Worm (Caenorhabditis elegans) whole organism, young adult: ENCODE data around the gene H38K22.6.

Experiments used
- B0336.3 ChIP-seq: fragments of 200-800 bp; sonication (Bioruptor generic); IDR thresholded peaks from 2 replicates; pipeline ENCODE4 v1.3.6; 2022; ENCODE audit warnings: missing genetic modification characterization, missing compliant biosample characterization
- C06A6.2 ChIP-seq: fragments of 200-800 bp; sonication (Bioruptor generic); conservative IDR thresholded peaks from 2 replicates; pipeline ENCODE4 v1.3.6; 2022; ENCODE audit warnings: missing genetic modification characterization, missing compliant biosample characterization
- C17E4.6 ChIP-seq: fragments of 200-800 bp; sonication (Bioruptor generic); IDR thresholded peaks from 2 replicates; pipeline ENCODE4 v1.3.6; 2022; ENCODE audit warnings: missing genetic modification reagents, missing genetic modification characterization, missing compliant biosample characterization
- D2030.7 ChIP-seq: fragments of 200-800 bp; sonication (Bioruptor generic); IDR thresholded peaks from 2 replicates; pipeline ENCODE4 v1.3.6; 2022; ENCODE audit warnings: missing genetic modification reagents, missing genetic modification characterization, missing compliant biosample characterization
- F23B12.7 ChIP-seq: sonication (generic microtip); optimal IDR thresholded peaks from 2 replicates; lab custom pipeline; 2017; ENCODE audit warnings: missing genetic modification characterization, mild to moderate bottlenecking, missing compliant biosample characterization, antibody characterized with exemption, moderate library complexity; ENCODE audit not compliant: insufficient read depth
- F49E8.2 ChIP-seq: sonication (generic microtip); optimal IDR thresholded peaks from 3 replicates; lab custom pipeline; 2017; ENCODE audit warnings: missing genetic modification characterization, mild to moderate bottlenecking, missing compliant biosample characterization, antibody characterized with exemption, moderate library complexity; ENCODE audit not compliant: insufficient read depth
- F57C9.4 ChIP-seq: sonication (generic microtip); optimal IDR thresholded peaks from 2 replicates; lab custom pipeline; 2017; ENCODE audit warnings: mild to moderate bottlenecking, missing genetic modification characterization, missing compliant biosample characterization
- K11D2.4 ChIP-seq: fragments of 200-800 bp; sonication (Bioruptor generic); IDR thresholded peaks from 2 replicates; pipeline ENCODE4 v1.3.6; 2022; ENCODE audit warnings: missing genetic modification reagents, missing genetic modification characterization, missing compliant biosample characterization
- K12H6.12 ChIP-seq: fragments of 200-800 bp; sonication (Bioruptor generic); optimal IDR thresholded peaks from 2 replicates; lab custom pipeline; 2018; ENCODE audit warnings: mild to moderate bottlenecking, missing genetic modification characterization, missing compliant biosample characterization
- Y53F4B.3 ChIP-seq: fragments of 200-800 bp; sonication (Bioruptor generic); IDR thresholded peaks from 2 replicates; pipeline ENCODE4 v1.3.6; 2022; ENCODE audit warnings: missing genetic modification reagents, missing genetic modification characterization, missing compliant biosample characterization
- Y53G8AR.9 ChIP-seq: fragments of 200-800 bp; sonication (Bioruptor generic); conservative IDR thresholded peaks from 2 replicates; pipeline ENCODE4 v1.3.6; 2022; ENCODE audit warnings: missing genetic modification reagents, missing genetic modification characterization, missing compliant biosample characterization
- Y56A3A.18 ChIP-seq: fragments of 200-800 bp; sonication (Bioruptor generic); IDR thresholded peaks from 2 replicates; pipeline ENCODE4 v1.3.6; 2022; ENCODE audit warnings: missing genetic modification reagents, missing genetic modification characterization, missing compliant biosample characterization
- Y67H2A.10 ChIP-seq: fragments of 200-800 bp; sonication (Bioruptor generic); conservative IDR thresholded peaks from 2 replicates; pipeline ENCODE4 v1.3.6; 2022; ENCODE audit warnings: missing genetic modification reagents, missing genetic modification characterization, missing compliant biosample characterization
- Y79H2A.3 ChIP-seq: fragments of 200-800 bp; sonication (Bioruptor generic); conservative IDR thresholded peaks from 2 replicates; pipeline ENCODE4 v1.3.6; 2022; ENCODE audit warnings: missing genetic modification reagents, missing genetic modification characterization, missing compliant biosample characterization
- akir-1 ChIP-seq: fragments of 200-800 bp; sonication (Bioruptor generic); optimal IDR thresholded peaks from 2 replicates; lab custom pipeline; 2018; ENCODE audit warnings: mild to moderate bottlenecking, missing genetic modification characterization, moderate library complexity, missing compliant biosample characterization
- ama-1 ChIP-seq, 3 experiments: fragments of 150-350 bp in 1 of 3; sonication (generic microtip) in 2 of 3; optimal IDR thresholded peaks; 2 replicates each; lab custom pipeline; 2014 to 2018; ENCODE audit warnings: missing biosample characterization in 2 of 3, missing genetic modification characterization in 2 of 3, missing genetic modification reagents in 2 of 3
- aptf-3 ChIP-seq: fragments of 200-800 bp; sonication (Bioruptor generic); IDR thresholded peaks from 2 replicates; pipeline ENCODE4 v1.3.6; 2022; ENCODE audit warnings: missing genetic modification characterization, missing compliant biosample characterization
- attf-3 ChIP-seq: fragments of 200-800 bp; sonication (Bioruptor generic); conservative IDR thresholded peaks from 2 replicates; pipeline ENCODE4 v1.3.6; 2022; ENCODE audit warnings: missing genetic modification reagents, missing genetic modification characterization, missing compliant biosample characterization
- attf-5 ChIP-seq: fragments of 200-800 bp; sonication (Bioruptor generic); optimal IDR thresholded peaks from 2 replicates; lab custom pipeline; 2018; ENCODE audit warnings: mild to moderate bottlenecking, missing genetic modification characterization, missing compliant biosample characterization
- attf-6 ChIP-seq: fragments of 200-800 bp; sonication (Bioruptor generic); IDR thresholded peaks from 2 replicates; pipeline ENCODE4 v1.3.6; 2022; ENCODE audit warnings: missing genetic modification reagents, missing genetic modification characterization, missing compliant biosample characterization
- ceh-40 ChIP-seq: fragments of 200-800 bp; sonication (Bioruptor generic); IDR thresholded peaks from 2 replicates; pipeline ENCODE4 v1.3.6; 2022; ENCODE audit warnings: missing genetic modification characterization, missing compliant biosample characterization
- ceh-58 ChIP-seq: fragments of 200-800 bp; sonication (Bioruptor generic); IDR thresholded peaks from 2 replicates; pipeline ENCODE4 v1.3.6; 2022; ENCODE audit warnings: missing genetic modification characterization, missing compliant biosample characterization
- ceh-91 ChIP-seq: fragments of 200-800 bp; sonication (Bioruptor generic); IDR thresholded peaks from 2 replicates; pipeline ENCODE4 v1.3.6; 2022; ENCODE audit warnings: missing genetic modification reagents, missing genetic modification characterization, missing compliant biosample characterization
- chd-7 ChIP-seq: sonication (generic microtip); optimal IDR thresholded peaks from 2 replicates; lab custom pipeline; 2016; ENCODE audit warnings: mild to moderate bottlenecking, missing genetic modification characterization, moderate library complexity, missing compliant biosample characterization
- die-1 ChIP-seq: sonication (generic microtip); optimal IDR thresholded peaks from 2 replicates; lab custom pipeline; 2016; ENCODE audit warnings: missing genotype, mild to moderate bottlenecking, missing genetic modification characterization, missing compliant biosample characterization
- dpl-1 ChIP-seq: fragments of 150-350 bp; optimal IDR thresholded peaks from 2 replicates; lab custom pipeline; 2014; ENCODE audit warnings: missing biosample characterization, missing genetic modification reagents, missing genetic modification characterization
- efl-1 ChIP-seq: fragments of 150-350 bp; optimal IDR thresholded peaks from 2 replicates; lab custom pipeline; 2014; ENCODE audit warnings: missing biosample characterization, missing genetic modification reagents, missing genetic modification characterization
- him-1 ChIP-seq: sonication (generic microtip); optimal IDR thresholded peaks from 2 replicates; lab custom pipeline; 2016; ENCODE audit warnings: missing genotype, missing genetic modification reagents, missing genetic modification characterization, missing compliant biosample characterization
- hmg-20 ChIP-seq: fragments of 200-800 bp; sonication (Bioruptor generic); IDR thresholded peaks from 2 replicates; pipeline ENCODE4 v1.3.6; 2022; ENCODE audit warnings: missing genetic modification reagents, missing genetic modification characterization, missing compliant biosample characterization
- hrde-1 ChIP-seq: sonication (generic microtip); optimal IDR thresholded peaks from 2 replicates; lab custom pipeline; 2016; ENCODE audit warnings: missing genetic modification characterization, mild to moderate bottlenecking, missing compliant biosample characterization, moderate library complexity, missing genotype, missing genetic modification reagents, borderline replicate concordance
- lag-1 ChIP-seq: fragments of 200-800 bp; sonication (Bioruptor generic); IDR thresholded peaks from 2 replicates; pipeline ENCODE4 v1.3.6; 2022; ENCODE audit warnings: missing genetic modification reagents, missing genetic modification characterization, missing compliant biosample characterization
- lir-1 ChIP-seq: fragments of 200-800 bp; sonication (Bioruptor generic); conservative IDR thresholded peaks from 2 replicates; pipeline ENCODE4 v1.3.6; 2022; ENCODE audit warnings: missing genetic modification reagents, missing genetic modification characterization, missing compliant biosample characterization
- mxl-1 ChIP-seq: sonication (generic microtip); optimal IDR thresholded peaks from 2 replicates; lab custom pipeline; 2016; ENCODE audit warnings: missing genetic modification characterization, missing compliant biosample characterization
- nfya-2 ChIP-seq: fragments of 200-800 bp; sonication (Bioruptor generic); IDR thresholded peaks from 2 replicates; pipeline ENCODE4 v1.3.6; 2022; ENCODE audit warnings: missing genetic modification reagents, missing genetic modification characterization, missing compliant biosample characterization
- nhr-27 ChIP-seq: fragments of 200-800 bp; sonication (Bioruptor generic); optimal IDR thresholded peaks from 2 replicates; lab custom pipeline; 2018; ENCODE audit warnings: mild to moderate bottlenecking, missing genetic modification characterization, moderate library complexity, missing compliant biosample characterization
- nhr-80 ChIP-seq: sonication (generic microtip); optimal IDR thresholded peaks from 2 replicates; lab custom pipeline; 2016; ENCODE audit warnings: missing genetic modification characterization, missing compliant biosample characterization
- nhr-90 ChIP-seq: sonication (generic microtip); optimal IDR thresholded peaks from 2 replicates; lab custom pipeline; 2016; ENCODE audit warnings: missing genotype, mild to moderate bottlenecking, missing genetic modification characterization, missing compliant biosample characterization
- pha-4 ChIP-seq: fragments of 150-350 bp; sonication (generic microtip); optimal IDR thresholded peaks from 2 replicates; lab custom pipeline; 2014; ENCODE audit warnings: missing biosample characterization, missing genetic modification reagents, missing genetic modification characterization
- rec-8 ChIP-seq, 2 experiments: sonication (generic microtip); optimal IDR thresholded peaks; 2 replicates each; lab custom pipeline; 2016; ENCODE audit warnings: mild to moderate bottlenecking in 2 of 2, missing genetic modification characterization in 2 of 2, missing genetic modification reagents in 2 of 2, missing genotype in 2 of 2, missing biosample characterization in 1 of 2, missing compliant biosample characterization in 1 of 2, moderate library complexity in 1 of 2
- sdz-38 ChIP-seq: sonication (generic microtip); optimal IDR thresholded peaks from 2 replicates; lab custom pipeline; 2016; ENCODE audit warnings: missing genotype, missing genetic modification characterization, missing compliant biosample characterization
- snpc-3.4 ChIP-seq: sonication (generic microtip); optimal IDR thresholded peaks from 2 replicates; lab custom pipeline; 2017; ENCODE audit warnings: missing genetic modification characterization, mild to moderate bottlenecking, missing compliant biosample characterization, antibody characterized with exemption, moderate library complexity, missing genotype, missing genetic modification reagents
- snpc-4 ChIP-seq, 5 experiments: fragments of 150-350 bp in 1 of 5; sonication (generic microtip) in 4 of 5; optimal IDR thresholded peaks; 2 replicates each; lab custom pipeline; 2014 to 2018; ENCODE audit warnings: missing genetic modification characterization in 5 of 5, missing biosample characterization in 3 of 5, antibody characterized with exemption in 2 of 5, mild to moderate bottlenecking in 2 of 5, missing compliant biosample characterization in 2 of 5, missing genotype in 2 of 5, moderate library complexity in 2 of 5, missing genetic modification reagents in 1 of 5
- somi-1 ChIP-seq: fragments of 200-800 bp; sonication (Bioruptor generic); optimal IDR thresholded peaks from 2 replicates; lab custom pipeline; 2018; ENCODE audit warnings: mild to moderate bottlenecking, missing genetic modification characterization, missing compliant biosample characterization
- unc-130 ChIP-seq: sonication (generic microtip); optimal IDR thresholded peaks from 2 replicates; lab custom pipeline; 2016; ENCODE audit warnings: missing genetic modification reagents, missing genetic modification characterization, missing compliant biosample characterization
- ztf-18 ChIP-seq: sonication (generic microtip); optimal IDR thresholded peaks from 2 replicates; lab custom pipeline; 2016; ENCODE audit warnings: missing genotype, mild to moderate bottlenecking, missing genetic modification characterization, missing compliant biosample characterization
- ztf-22 ChIP-seq: fragments of 200-800 bp; sonication (Bioruptor generic); optimal IDR thresholded peaks from 2 replicates; lab custom pipeline; 2018; ENCODE audit warnings: mild to moderate bottlenecking, missing genetic modification characterization, moderate library complexity, missing compliant biosample characterization
- ztf-25 ChIP-seq: fragments of 200-800 bp; sonication (Bioruptor generic); IDR thresholded peaks from 2 replicates; pipeline ENCODE4 v1.3.6; 2022; ENCODE audit warnings: missing genetic modification reagents, missing genetic modification characterization, missing compliant biosample characterization
- ztf-3 ChIP-seq: fragments of 200-800 bp; sonication (Bioruptor generic); optimal IDR thresholded peaks from 2 replicates; lab custom pipeline; 2018; ENCODE audit warnings: mild to moderate bottlenecking, missing genetic modification characterization, missing compliant biosample characterization

H38K22.6 gene

ce11 chrIII:4284732-4285165 is 35.5 kb upstream of the H38K22.6 start (continued):
- TF ChIP-seq Y56A3A.18 (GFP tag; lab: Robert Waterston, UW) (no peak), attf-5 (GFP tag; lab: Kevin White, UChicago) (peak; percentile 85), ztf-18 (peak; percentile 21), somi-1 (peak; percentile 75), D2030.7 (GFP tag; lab: Robert Waterston, UW) (no peak), snpc-4 (GFP tag; optimal IDR thresholded peaks at IDR 0.05; lab: Kevin White, UChicago) (no peak), snpc-4 (tag; optimal IDR thresholded peaks at IDR 0.05; lab: Kevin White, UChicago) (peak in 3 of 4 experiments; percentile 20 to 57 (median 52)), him-1 (tag; lab: Kevin White, UChicago) (no peak), nfya-2 (no peak), ama-1 (optimal IDR thresholded peaks at IDR 0.05; lab: Kevin White, UChicago) (no peak), ama-1 (GFP tag; optimal IDR thresholded peaks at IDR 0.05; lab: Kevin White, UChicago) (no peak), nhr-27 (tag; lab: Kevin White, UChicago) (no peak), sdz-38 (tag; lab: Kevin White, UChicago) (no peak), C06A6.2 (GFP tag; lab: Robert Waterston, UW) (no peak; the same call in 1 of the 2 replicates), C17E4.6 (GFP tag; lab: Robert Waterston, UW) (no peak), F23B12.7 (tag; lab: Kevin White, UChicago) (no peak), snpc-3.4 (no peak), ztf-25 (GFP tag; lab: Robert Waterston, UW) (no peak), ceh-58 (no peak), attf-3 (GFP tag; lab: Robert Waterston, UW) (no peak), chd-7 (tag; lab: Kevin White, UChicago) (peak; percentile 51), pha-4 (peak; percentile 57), K12H6.12 (no peak), F49E8.2 (no peak), F57C9.4 (tag; lab: Kevin White, UChicago) (no peak), lir-1 (GFP tag; lab: Robert Waterston, UW) (0 out of 2 replicates have a peak, but pooled peaks have one; percentile 29), nhr-80 (tag; lab: Kevin White, UChicago) (peak; percentile 88), die-1 (tag; lab: Kevin White, UChicago) (peak; percentile 25), nhr-90 (peak; percentile 54), unc-130 (GFP tag; lab: Kevin White, UChicago) (no peak), K11D2.4 (GFP tag; lab: Robert Waterston, UW) (peak; percentile 75), ceh-91 (GFP tag; lab: Robert Waterston, UW) (no peak), ceh-40 (GFP tag; lab: Robert Waterston, UW) (no peak), Y79H2A.3 (GFP tag; lab: Robert Waterston, UW) (no peak), B0336.3 (GFP tag; lab: Robert Waterston, UW) (peak; percentile 76), attf-6 (GFP tag; lab: Robert Waterston, UW) (no peak), Y53F4B.3 (GFP tag; lab: Robert Waterston, UW) (no peak), Y53G8AR.9 (GFP tag; lab: Robert Waterston, UW) (no peak), mxl-1 (no peak), Y67H2A.10 (no peak), lag-1 (GFP tag; lab: Robert Waterston, UW) (no peak), dpl-1 (GFP tag; lab: Kevin White, UChicago) (no peak), hrde-1 (tag; lab: Kevin White, UChicago) (no peak), ztf-3 (GFP tag; lab: Kevin White, UChicago) (no peak), ztf-22 (peak; percentile 24), efl-1 (GFP tag; lab: Kevin White, UChicago) (no peak), hmg-20 (GFP tag; lab: Robert Waterston, UW) (no peak), akir-1 (GFP tag; lab: Kevin White, UChicago) (no peak), aptf-3 (no peak), rec-8 (tag; optimal IDR thresholded peaks at IDR 0.05; lab: Kevin White, UChicago) (no peak)
